Worm (Caenorhabditis elegans): Measurements from ENCODE around the gene F40G9.6.

DNA sequence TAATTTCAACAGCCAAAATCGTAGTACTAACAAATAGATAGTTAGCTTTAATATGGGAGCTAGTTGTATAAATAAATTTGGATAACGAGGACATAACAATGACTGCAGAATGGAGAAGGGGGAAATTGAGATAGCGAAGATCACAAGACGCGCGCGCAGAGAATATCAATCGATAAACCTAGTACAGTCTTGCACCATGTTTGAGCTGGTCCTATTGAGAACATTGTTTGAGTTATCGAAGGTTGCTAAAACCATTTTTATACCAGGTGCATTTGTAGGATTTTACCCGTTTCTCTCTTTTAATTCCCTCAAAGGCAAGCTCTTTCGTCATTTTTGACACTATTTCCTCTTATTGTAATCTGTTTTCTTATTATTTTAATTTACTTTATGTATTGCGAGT, 7.7 kb upstream of the F40G9.6 start, which contains the start of the genes F40G9.9 and F40G9.12:
- TF ChIP-seq him-1 (tag; optimal IDR thresholded peaks at IDR 0.05) = no peak
- no peak for TF ChIP-seq dao-5 (tag; optimal IDR thresholded peaks at IDR 0.05)
- no peak for TF ChIP-seq W03F9.2 (tag; optimal IDR thresholded peaks at IDR 0.05)
